Fruit fly (Drosophila melanogaster) whole organism, embryonic: ENCODE results near the gene hog.
A peak's percentile ranks its signal among the peaks of the same experiment; 100 is the strongest.

Experiments used
- Abd-B ChIP-seq: fragments of 200-800 bp; sonication (Bioruptor generic); optimal IDR thresholded peaks from 2 replicates; lab custom pipeline; 2018; ENCODE audit warnings: missing biosample characterization, mild to moderate bottlenecking, missing genetic modification characterization, moderate library complexity
- Asciz ChIP-seq: fragments of 200-800 bp; sonication (Bioruptor generic); optimal IDR thresholded peaks from 2 replicates; lab custom pipeline; 2017; ENCODE audit warnings: missing biosample characterization, mild to moderate bottlenecking, missing genetic modification characterization, missing genetic modification reagents
- Awh ChIP-seq: fragments of 200-800 bp; sonication (Bioruptor generic); IDR thresholded peaks from 2 replicates; pipeline ENCODE4, ENCODE4 v1.3.6; 2022; ENCODE audit warnings: missing biosample characterization, missing genetic modification characterization
- CG10147 ChIP-seq: fragments of 200-800 bp; sonication (Bioruptor generic); optimal IDR thresholded peaks from 2 replicates; lab custom pipeline; 2019; ENCODE audit warnings: missing biosample characterization, mild to moderate bottlenecking, missing genetic modification characterization, moderate library complexity
- CG1024 ChIP-seq: fragments of 200-800 bp; sonication (Bioruptor generic); IDR thresholded peaks from 2 replicates; pipeline ENCODE4 v1.3.6; 2022; ENCODE audit warnings: missing biosample characterization, missing genetic modification characterization
- CG10654 ChIP-seq: fragments of 200-800 bp; sonication (Bioruptor generic); optimal IDR thresholded peaks from 2 replicates; lab custom pipeline; 2016; ENCODE audit warnings: missing biosample characterization, missing genetic modification characterization
- CG10979 ChIP-seq: fragments of 200-800 bp; sonication (Bioruptor generic); optimal IDR thresholded peaks from 2 replicates; lab custom pipeline; 2018; ENCODE audit warnings: missing biosample characterization, mild to moderate bottlenecking, missing genetic modification characterization, moderate library complexity
- CG11093 ChIP-seq: fragments of 200-800 bp; sonication (Bioruptor generic); IDR thresholded peaks from 3 replicates; pipeline ENCODE4 v1.3.6; 2022; ENCODE audit warnings: missing biosample characterization, missing genetic modification characterization
- CG11247 ChIP-seq: fragments of 200-800 bp; sonication (Bioruptor generic); IDR thresholded peaks from 2 replicates; pipeline ENCODE4 v1.3.6; 2022; ENCODE audit warnings: missing biosample characterization, missing genetic modification characterization
- CG11723 ChIP-seq: fragments of 200-800 bp; sonication (Bioruptor generic); optimal IDR thresholded peaks from 2 replicates; lab custom pipeline; 2017; ENCODE audit warnings: missing biosample characterization, mild to moderate bottlenecking, missing genetic modification characterization
- CG13624 ChIP-seq: fragments of 200-800 bp; sonication (Bioruptor generic); optimal IDR thresholded peaks from 2 replicates; lab custom pipeline; 2016; ENCODE audit warnings: missing biosample characterization, missing genetic modification characterization
- CG13775 ChIP-seq: fragments of 200-800 bp; sonication (Bioruptor generic); optimal IDR thresholded peaks from 3 replicates; lab custom pipeline; 2017; ENCODE audit warnings: missing biosample characterization, mild to moderate bottlenecking, missing genetic modification characterization
- CG14441 ChIP-seq: fragments of 200-800 bp; sonication (Bioruptor generic); IDR thresholded peaks from 2 replicates; pipeline ENCODE4 v1.3.6; 2022; ENCODE audit warnings: missing biosample characterization, missing genetic modification characterization
- CG15073 ChIP-seq: fragments of 200-800 bp; sonication (Bioruptor generic); optimal IDR thresholded peaks from 2 replicates; lab custom pipeline; 2016; ENCODE audit warnings: missing biosample characterization, missing genetic modification characterization
- CG15514 ChIP-seq: fragments of 200-800 bp; sonication (Bioruptor generic); optimal IDR thresholded peaks from 3 replicates; lab custom pipeline; 2017; ENCODE audit warnings: missing biosample characterization, missing genetic modification characterization, mild to moderate bottlenecking, moderate library complexity, missing genetic modification reagents
- CG1602 ChIP-seq: fragments of 200-800 bp; sonication (Bioruptor generic); optimal IDR thresholded peaks from 3 replicates; lab custom pipeline; 2016; ENCODE audit warnings: missing biosample characterization, missing genetic modification characterization
- CG1603 ChIP-seq: fragments of 200-800 bp; sonication (Bioruptor generic); optimal IDR thresholded peaks from 2 replicates; lab custom pipeline; 2019; ENCODE audit warnings: missing biosample characterization, mild to moderate bottlenecking, missing genetic modification characterization, moderate library complexity
- CG18599 ChIP-seq: fragments of 200-800 bp; sonication (Bioruptor generic); optimal IDR thresholded peaks from 3 replicates; lab custom pipeline; 2017; ENCODE audit warnings: missing biosample characterization, missing genetic modification characterization, mild to moderate bottlenecking, moderate library complexity, missing genetic modification reagents
- CG2129 ChIP-seq: fragments of 200-800 bp; sonication (Bioruptor generic); IDR thresholded peaks from 2 replicates; pipeline ENCODE4 v1.3.6; 2022; ENCODE audit warnings: missing biosample characterization, missing genetic modification characterization; ENCODE audit not compliant: partially characterized antibody
- CG2678 ChIP-seq: fragments of 200-800 bp; sonication (Bioruptor generic); optimal IDR thresholded peaks from 3 replicates; lab custom pipeline; 2019; ENCODE audit warnings: missing biosample characterization, mild to moderate bottlenecking, missing genetic modification characterization, moderate library complexity
- CG2875 ChIP-seq: fragments of 200-800 bp; sonication (Bioruptor generic); optimal IDR thresholded peaks from 2 replicates; lab custom pipeline; 2017; ENCODE audit warnings: missing biosample characterization, mild to moderate bottlenecking, missing genetic modification characterization, missing genetic modification reagents
- CG30020 ChIP-seq: fragments of 200-800 bp; optimal IDR thresholded peaks from 2 replicates; lab custom pipeline; 2019; ENCODE audit warnings: missing biosample characterization, mild to moderate bottlenecking, missing genetic modification characterization, moderate library complexity
- CG30431 ChIP-seq: fragments of 200-800 bp; sonication (Bioruptor generic); optimal IDR thresholded peaks from 2 replicates; lab custom pipeline; 2017; ENCODE audit warnings: missing biosample characterization, missing genetic modification characterization
- CG31224 ChIP-seq: fragments of 200-800 bp; sonication (Bioruptor generic); IDR thresholded peaks from 2 replicates; pipeline ENCODE4 v1.3.6; 2022; ENCODE audit warnings: missing biosample characterization, missing genetic modification characterization
- CG3995 ChIP-seq: fragments of 200-800 bp; sonication (Bioruptor generic); optimal IDR thresholded peaks from 3 replicates; lab custom pipeline; 2016; ENCODE audit warnings: missing biosample characterization, missing genetic modification characterization
- CG4424 ChIP-seq: fragments of 200-800 bp; sonication (Bioruptor generic); optimal IDR thresholded peaks from 3 replicates; lab custom pipeline; 2016; ENCODE audit warnings: missing biosample characterization, missing genetic modification characterization
- CG6654 ChIP-seq: fragments of 200-800 bp; sonication (Bioruptor generic); optimal IDR thresholded peaks from 2 replicates; lab custom pipeline; 2017; ENCODE audit warnings: missing biosample characterization, mild to moderate bottlenecking, missing genetic modification characterization
- CG7271 ChIP-seq: fragments of 200-800 bp; sonication (Bioruptor generic); optimal IDR thresholded peaks from 2 replicates; lab custom pipeline; 2018; ENCODE audit warnings: missing biosample characterization, mild to moderate bottlenecking, missing genetic modification characterization, moderate library complexity
- CTCF ChIP-seq: fragments of 200-800 bp; sonication (Bioruptor generic); optimal IDR thresholded peaks from 2 replicates; lab custom pipeline; 2017; ENCODE audit warnings: missing biosample characterization, mild to moderate bottlenecking, missing genetic modification characterization, moderate library complexity
- Dbx ChIP-seq: fragments of 200-800 bp; sonication (Bioruptor generic); IDR thresholded peaks from 3 replicates; pipeline ENCODE4 v1.3.6; 2022; ENCODE audit warnings: missing biosample characterization, missing genetic modification characterization
- Dref ChIP-seq: fragments of 200-800 bp; sonication (Bioruptor generic); IDR thresholded peaks from 2 replicates; pipeline ENCODE4 v1.3.6; 2022; ENCODE audit warnings: missing biosample characterization, missing genetic modification characterization
- HHEX ChIP-seq: fragments of 200-800 bp; sonication (Bioruptor generic); optimal IDR thresholded peaks from 3 replicates; lab custom pipeline; 2017; ENCODE audit warnings: missing biosample characterization, mild to moderate bottlenecking, missing genetic modification characterization, missing genetic modification reagents
- Max ChIP-seq: fragments of 200-800 bp; sonication (Bioruptor generic); optimal IDR thresholded peaks from 2 replicates; lab custom pipeline; 2016; ENCODE audit warnings: missing biosample characterization, mild to moderate bottlenecking, missing genetic modification characterization
- Oaz ChIP-seq: fragments of 200-800 bp; sonication (Bioruptor generic); IDR thresholded peaks from 2 replicates; pipeline ENCODE4 v1.3.6; 2022; ENCODE audit warnings: missing biosample characterization, missing genetic modification characterization
- PHDP ChIP-seq: fragments of 200-800 bp; sonication (Bioruptor generic); optimal IDR thresholded peaks from 3 replicates; lab custom pipeline; 2018; ENCODE audit warnings: missing biosample characterization, mild to moderate bottlenecking, missing genetic modification characterization, moderate library complexity
- Pdp1 ChIP-seq, 2 experiments: fragments of 200-800 bp; sonication (Bioruptor generic); optimal IDR thresholded peaks; 3 replicates each; lab custom pipeline; 2016; ENCODE audit warnings: missing biosample characterization in 2 of 2, missing genetic modification characterization in 2 of 2, mild to moderate bottlenecking in 1 of 2, moderate library complexity in 1 of 2
- amos ChIP-seq: fragments of 200-800 bp; sonication (Bioruptor generic); IDR thresholded peaks from 2 replicates; pipeline ENCODE4 v1.3.6; 2022; ENCODE audit warnings: missing biosample characterization, missing genetic modification characterization; ENCODE audit not compliant: partially characterized antibody
- chinmo ChIP-seq: fragments of 200-800 bp; sonication (Bioruptor generic); IDR thresholded peaks from 4 replicates; pipeline ENCODE4 v1.3.6; 2022; ENCODE audit warnings: missing biosample characterization, missing genetic modification characterization; ENCODE audit not compliant: partially characterized antibody
- dimm ChIP-seq: fragments of 200-800 bp; sonication (Bioruptor generic); IDR thresholded peaks from 2 replicates; pipeline ENCODE4 v1.3.6; 2022; ENCODE audit warnings: missing biosample characterization, missing genetic modification characterization
- disco-r ChIP-seq: fragments of 200-800 bp; sonication (Bioruptor generic); optimal IDR thresholded peaks from 2 replicates; lab custom pipeline; 2016; ENCODE audit warnings: missing biosample characterization, missing genetic modification characterization
- eve ChIP-seq, 2 experiments: fragments of >200 bp; optimal IDR thresholded peaks; 2 replicates each; lab custom pipeline; 2017; ENCODE audit warnings: missing biosample characterization in 2 of 2, missing genetic modification characterization in 2 of 2
- grn ChIP-seq: fragments of 200-800 bp; sonication (Bioruptor generic); optimal IDR thresholded peaks from 3 replicates; lab custom pipeline; 2017; ENCODE audit warnings: missing biosample characterization, missing genetic modification characterization
- hkb ChIP-seq, 2 experiments: fragments of 200-800 bp in 1 of 2; fragments of >200 bp in 1 of 2; sonication (Bioruptor generic) in 1 of 2; IDR thresholded peaks in 1 of 2; optimal IDR thresholded peaks in 1 of 2; 2 replicates each; pipeline versions ENCODE4 v1.3.6 to Lab custom; 2017 to 2022; ENCODE audit warnings: missing biosample characterization in 1 of 2, missing genetic modification characterization in 1 of 2
- jigr1 ChIP-seq: fragments of 200-800 bp; sonication (Bioruptor generic); IDR thresholded peaks from 3 replicates; pipeline ENCODE4 v1.3.6; 2022; ENCODE audit warnings: missing biosample characterization, missing genetic modification characterization
- pb ChIP-seq: fragments of 200-800 bp; sonication (Bioruptor generic); optimal IDR thresholded peaks from 3 replicates; lab custom pipeline; 2016; ENCODE audit warnings: missing biosample characterization, missing genetic modification characterization
- ranshi ChIP-seq: fragments of 200-800 bp; sonication (Bioruptor generic); IDR thresholded peaks from 2 replicates; pipeline ENCODE4 v1.3.6; 2022; ENCODE audit warnings: missing biosample characterization, missing genetic modification characterization
- repo ChIP-seq: fragments of 200-800 bp; sonication (Bioruptor generic); optimal IDR thresholded peaks from 2 replicates; lab custom pipeline; 2016; ENCODE audit warnings: missing biosample characterization, missing genetic modification characterization
- row ChIP-seq: fragments of 200-800 bp; sonication (Bioruptor generic); IDR thresholded peaks from 3 replicates; pipeline ENCODE4 v1.3.6; 2022; ENCODE audit warnings: missing biosample characterization, missing genetic modification characterization
- tio ChIP-seq: fragments of 200-800 bp; sonication (Bioruptor generic); optimal IDR thresholded peaks from 2 replicates; lab custom pipeline; 2017; ENCODE audit warnings: missing biosample characterization, missing genetic modification characterization, inconsistent platforms
- vfl ChIP-seq: fragments of 200-800 bp; sonication (Bioruptor generic); optimal IDR thresholded peaks from 2 replicates; lab custom pipeline; 2016; ENCODE audit warnings: missing biosample characterization, missing genetic modification characterization
- yki ChIP-seq: fragments of >200 bp; optimal IDR thresholded peaks from 3 replicates; lab custom pipeline; 2018

The hog gene

DNA sequence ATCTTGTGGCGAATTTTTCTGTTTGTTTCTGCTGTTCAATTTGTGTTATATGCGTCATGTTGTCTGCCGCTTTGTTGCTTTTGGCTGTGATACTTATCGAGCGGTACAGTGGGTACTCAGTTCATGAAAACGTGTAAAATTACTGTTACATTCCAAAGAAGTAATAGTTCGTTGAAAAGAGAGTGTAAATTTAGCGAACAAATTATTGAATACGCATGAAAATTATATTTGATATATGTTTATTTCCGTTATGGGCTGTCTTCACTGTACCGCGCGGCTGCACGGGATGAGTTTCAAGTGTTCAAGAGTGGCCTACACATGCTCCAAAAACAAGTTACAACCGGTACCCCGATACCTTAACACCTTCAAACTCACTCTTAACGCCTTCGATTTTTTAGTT is 29.6 kb downstream of the hog start (continued):
- TF ChIP-seq CG14441 (GFP tag; lab: Robert Waterston, UW): peak; percentile 85
- 0 out of 3 replicates have a peak, but pooled peaks have one; percentile 15 for TF ChIP-seq Dbx (GFP tag; lab: Robert Waterston, UW)
- TF ChIP-seq Awh (GFP tag; lab: Robert Waterston, UW): peak; percentile 76
- TF ChIP-seq ranshi: peak; percentile 68; the same call in 1 of the 2 replicates
- TF ChIP-seq chinmo: no peak
- peak; percentile 54 for TF ChIP-seq repo (GFP tag; lab: Kevin White, UChicago)
- TF ChIP-seq Asciz: peak; percentile 54
- TF ChIP-seq CG2875 (GFP tag; lab: Kevin White, UChicago): peak; percentile 60
- peak; percentile 66 for TF ChIP-seq HHEX (GFP tag; lab: Kevin White, UChicago)
- peak; percentile 35 for TF ChIP-seq CG6654 (GFP tag; lab: Kevin White, UChicago)
- TF ChIP-seq CG31224 (GFP tag; lab: Robert Waterston, UW): no peak
- TF ChIP-seq PHDP: peak; percentile 73
- TF ChIP-seq CG15073 (GFP tag; lab: Kevin White, UChicago): no peak
- peak; percentile 80 for TF ChIP-seq row (GFP tag; lab: Robert Waterston, UW)
- TF ChIP-seq CG13775 (GFP tag; lab: Kevin White, UChicago): peak; percentile 1
- peak; percentile 53 for TF ChIP-seq CG10654
- TF ChIP-seq pb (GFP tag; lab: Kevin White, UChicago): peak; percentile 8
- TF ChIP-seq CG11093: peak; percentile 66; the same call in 2 of the 3 replicates
- peak; percentile 47 for TF ChIP-seq CG10147
- TF ChIP-seq CG1603 (tag; lab: Kevin White, UChicago): peak; percentile 90
- TF ChIP-seq grn (GFP tag; lab: Kevin White, UChicago): no peak
- peak; percentile 81 for TF ChIP-seq CG2678
- TF ChIP-seq CTCF (GFP tag; lab: Kevin White, UChicago): peak; percentile 8
- TF ChIP-seq disco-r: peak; percentile 33
- peak; percentile 63 for TF ChIP-seq CG11247 (GFP tag; lab: Robert Waterston, UW)
- peak; percentile 58 for TF ChIP-seq CG18599 (GFP tag; lab: Kevin White, UChicago)
- TF ChIP-seq CG1602 (GFP tag; lab: Kevin White, UChicago): peak; percentile 58
- TF ChIP-seq CG10979 (tag; lab: Kevin White, UChicago): peak; percentile 70
- TF ChIP-seq Max (GFP tag; lab: Kevin White, UChicago): peak; percentile 42
- TF ChIP-seq dimm (GFP tag; lab: Robert Waterston, UW): peak; percentile 38; the same call in 1 of the 2 replicates
- peak; percentile 55 for TF ChIP-seq CG4424 (GFP tag; lab: Kevin White, UChicago)
- peak; percentile 11 for TF ChIP-seq CG15514
- TF ChIP-seq tio (GFP tag; lab: Kevin White, UChicago): peak; percentile 43
- TF ChIP-seq CG1024 (GFP tag; lab: Robert Waterston, UW): peak; percentile 68
- peak; percentile 52 to 68 for TF ChIP-seq Pdp1 (GFP tag; optimal IDR thresholded peaks at IDR 0.05; lab: Kevin White, UChicago)
- TF ChIP-seq CG2129 (GFP tag; lab: Robert Waterston, UW): no peak
- no peak for TF ChIP-seq Dref (GFP tag; lab: Robert Waterston, UW)
- peak; percentile 58 for TF ChIP-seq Oaz (GFP tag; lab: Robert Waterston, UW)
- TF ChIP-seq CG30020 (tag; lab: Kevin White, UChicago): no peak
- peak; percentile 10 for TF ChIP-seq CG30431 (GFP tag; lab: Kevin White, UChicago)
- TF ChIP-seq CG13624 (GFP tag; lab: Kevin White, UChicago): peak; percentile 24
- no peak for TF ChIP-seq jigr1 (GFP tag; lab: Robert Waterston, UW)
- TF ChIP-seq CG3995: no peak
- TF ChIP-seq Abd-B: peak; percentile 67
- TF ChIP-seq CG7271 (tag; lab: Kevin White, UChicago): no peak
- TF ChIP-seq amos: no peak
- peak in 1 of 2 experiments; percentile 89 for TF ChIP-seq eve (GFP tag; optimal IDR thresholded peaks at IDR 0.05; lab: Kevin White, UChicago)
- TF ChIP-seq vfl (GFP tag; lab: Kevin White, UChicago): no peak
- no peak for TF ChIP-seq hkb (optimal IDR thresholded peaks at IDR 0.05; lab: Kevin White, UChicago)
- peak; percentile 83 for TF ChIP-seq hkb (GFP tag; IDR thresholded peaks at IDR 0.05; lab: Robert Waterston, UW)
- no peak for TF ChIP-seq yki
- TF ChIP-seq CG11723 (GFP tag; lab: Kevin White, UChicago): peak; percentile 29
